Worm (Caenorhabditis elegans) whole organism, L1 larva: ENCODE data around the gene T10B5.7.

ENCODE experiments used
- C16A3.4 ChIP-seq: fragments of 150-350 bp; optimal IDR thresholded peaks from 2 replicates; lab custom pipeline; 2014; ENCODE audit warnings: missing biosample characterization, missing genetic modification characterization
- ceh-82 ChIP-seq, 3 experiments: fragments of 150-350 bp in 1 of 3; sonication (generic microtip) in 2 of 3; optimal IDR thresholded peaks; 2 replicates each; lab custom pipeline; 2014 to 2017; ENCODE audit warnings: missing biosample characterization in 3 of 3, missing genetic modification characterization in 3 of 3
- ceh-90 ChIP-seq: sonication (generic microtip); optimal IDR thresholded peaks from 2 replicates; lab custom pipeline; 2016; ENCODE audit warnings: missing genetic modification characterization, missing compliant biosample characterization
- dsc-1 ChIP-seq: sonication (generic microtip); optimal IDR thresholded peaks from 2 replicates; lab custom pipeline; 2016; ENCODE audit warnings: mild to moderate bottlenecking, missing genetic modification characterization, missing compliant biosample characterization
- efl-1 ChIP-seq, 4 experiments: fragments of 150-350 bp; optimal IDR thresholded peaks in 3 of 4; peaks in 1 of 4; 1 replicate in 1 of 4; 2 replicates in 3 of 4; lab custom pipeline; 2014; ENCODE audit warnings: missing biosample characterization in 2 of 4, missing genetic modification characterization in 2 of 4, missing genetic modification reagents in 2 of 4
- fkh-10 ChIP-seq: sonication (generic microtip); optimal IDR thresholded peaks from 2 replicates; lab custom pipeline; 2017; ENCODE audit warnings: missing biosample characterization, missing genetic modification reagents, missing genetic modification characterization
- fkh-8 ChIP-seq: sonication (generic microtip); optimal IDR thresholded peaks from 2 replicates; lab custom pipeline; 2016; ENCODE audit warnings: mild to moderate bottlenecking, missing genetic modification characterization, missing compliant biosample characterization
- grh-1 ChIP-seq: fragments of 200-800 bp; sonication (Bioruptor generic); IDR thresholded peaks from 2 replicates; pipeline ENCODE4 v1.3.6; 2022; ENCODE audit warnings: missing genetic modification reagents, missing genetic modification characterization, missing compliant biosample characterization
- hlh-17 ChIP-seq: fragments of 200-800 bp; sonication (Bioruptor generic); optimal IDR thresholded peaks from 2 replicates; lab custom pipeline; 2018; ENCODE audit warnings: missing genetic modification characterization, mild to moderate bottlenecking, missing compliant biosample characterization, moderate library complexity, borderline replicate concordance
- hlh-4 ChIP-seq: sonication (generic microtip); optimal IDR thresholded peaks from 2 replicates; lab custom pipeline; 2016; ENCODE audit warnings: mild to moderate bottlenecking, missing genetic modification characterization, missing compliant biosample characterization
- irx-1 ChIP-seq: sonication (generic microtip); optimal IDR thresholded peaks from 2 replicates; lab custom pipeline; 2016; ENCODE audit warnings: missing genetic modification characterization, missing compliant biosample characterization
- mep-1 ChIP-seq: fragments of 150-350 bp; optimal IDR thresholded peaks from 2 replicates; lab custom pipeline; 2014; ENCODE audit warnings: missing biosample characterization, missing genetic modification characterization
- unc-30 ChIP-seq: sonication (generic microtip); optimal IDR thresholded peaks from 2 replicates; lab custom pipeline; 2017; ENCODE audit warnings: missing biosample characterization, missing genetic modification characterization
- unc-86 ChIP-seq: sonication (generic microtip); optimal IDR thresholded peaks from 2 replicates; lab custom pipeline; 2016; ENCODE audit warnings: missing genetic modification characterization, missing compliant biosample characterization

T10B5.7 gene

ce11 chrV:1892567-1893277 is 46.7 kb downstream of the T10B5.7 start, which contains the start of gene zig-11 (continued):
- TF ChIP-seq ceh-82 (tag; optimal IDR thresholded peaks at IDR 0.05; lab: Kevin White, UChicago) (peak in 1 of 3 experiments; percentile 13), dsc-1 (tag; lab: Kevin White, UChicago) (no peak), unc-86 (tag; lab: Kevin White, UChicago) (no peak), hlh-17 (GFP tag; lab: Kevin White, UChicago) (no peak), mep-1 (tag; lab: Kevin White, UChicago) (peak; percentile 23), irx-1 (no peak), hlh-4 (tag; lab: Kevin White, UChicago) (no peak), grh-1 (peak; percentile 61; the same call in 1 of the 2 replicates), C16A3.4 (peak; percentile 18), efl-1 (optimal IDR thresholded peaks at IDR 0.05; lab: Kevin White, UChicago) (peak; percentile 74 to 85), efl-1 (GFP tag; optimal IDR thresholded peaks at IDR 0.05 in 1 of 2; lab: Kevin White, UChicago) (peak; percentile 88 to 98), fkh-10 (GFP tag; lab: Kevin White, UChicago) (no peak)

- no peak for TF ChIP-seq ceh-90
- no peak for TF ChIP-seq unc-30 (tag; lab: Kevin White, UChicago)
- TF ChIP-seq fkh-8 = peak; percentile 48
Measured at ce11 chrV:1895483-1895882, 49.5 kb downstream of the T10B5.7 start, which contains the start of gene nphp-2. nphp-2 (plus strand) TSS chrV:1895783.
